Worm (Caenorhabditis elegans): ENCODE measurements around the gene R02D5.4.
A peak's percentile ranks its signal among the peaks of the same experiment; 100 is the strongest.

Gene R02D5.4

DNA sequence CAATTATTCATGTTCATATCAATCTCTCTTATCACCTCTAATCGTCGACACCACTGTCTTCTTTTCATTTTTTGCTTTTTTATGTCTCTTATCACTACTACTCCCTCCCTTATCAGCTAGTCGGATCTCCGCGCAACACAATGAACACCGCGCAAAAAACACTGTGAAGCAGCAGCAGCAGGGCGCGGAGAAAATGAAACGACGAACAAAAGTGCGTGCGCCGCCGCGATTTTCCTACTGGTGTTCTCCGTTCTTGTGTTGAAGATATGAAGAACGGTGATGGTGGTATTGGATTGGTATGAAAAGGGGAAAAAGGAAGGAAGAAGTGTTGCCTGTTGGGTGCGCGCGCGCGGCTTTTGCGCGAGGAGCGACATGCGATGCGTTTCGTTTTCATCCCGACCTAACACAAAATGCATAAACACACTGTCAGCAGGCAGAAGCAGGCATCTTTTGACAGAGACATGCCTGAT, 21.3 kb upstream of the R02D5.4 start (continued):
- TF ChIP-seq dmd-4 (tag; optimal IDR thresholded peaks at IDR 0.05; ENCODE audit: borderline replicate concordance) (no peak), unc-86 (tag; optimal IDR thresholded peaks at IDR 0.05) (no peak), T23F11.4 (GFP tag; optimal IDR thresholded peaks at IDR 0.05) (no peak), C08G9.2 (tag; optimal IDR thresholded peaks at IDR 0.05) (peak; percentile 16), nfya-1 (tag; optimal IDR thresholded peaks at IDR 0.05) (no peak), ceh-9 (tag; optimal IDR thresholded peaks at IDR 0.05) (no peak), ahr-1 (tag; optimal IDR thresholded peaks at IDR 0.05) (no peak), syd-9 (tag; optimal IDR thresholded peaks at IDR 0.05) (peak; percentile 11), C38D4.7 (GFP tag; optimal IDR thresholded peaks at IDR 0.05) (no peak), sdc-2 (tag; optimal IDR thresholded peaks at IDR 0.05) (no peak), npax-4 (tag; optimal IDR thresholded peaks at IDR 0.05) (no peak)

DNA sequence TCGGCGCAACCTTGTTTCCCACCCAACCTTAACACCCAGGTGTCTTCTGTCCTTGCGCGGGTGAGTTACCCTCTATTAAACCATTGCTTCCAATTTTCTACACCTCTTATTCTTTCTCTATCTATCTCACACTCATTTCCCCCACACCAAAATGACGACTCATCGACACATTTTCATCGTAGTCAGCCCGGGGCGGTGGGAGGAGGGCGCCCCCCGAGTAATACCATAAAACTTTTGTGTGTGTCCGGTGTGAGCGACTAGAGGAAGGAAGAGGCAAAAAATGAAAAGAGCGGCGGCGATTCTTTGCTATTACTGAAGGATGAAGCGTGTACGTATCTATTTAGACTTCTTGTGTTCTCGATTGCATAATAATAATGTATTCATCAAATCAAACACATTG, 20.3 kb upstream of the R02D5.4 start:
- no peak for TF ChIP-seq fkh-6 (tag; optimal IDR thresholded peaks at IDR 0.05)
- TF ChIP-seq npax-4 (tag; optimal IDR thresholded peaks at IDR 0.05) = no peak
- TF ChIP-seq ttx-3 (tag; optimal IDR thresholded peaks at IDR 0.05) = no peak
- TF ChIP-seq lin-11 (tag; optimal IDR thresholded peaks at IDR 0.05) = peak; percentile 3
- TF ChIP-seq mec-3 (tag; optimal IDR thresholded peaks at IDR 0.05; ENCODE audit: borderline replicate concordance) = no peak

- TF ChIP-seq pat-9 (tag; optimal IDR thresholded peaks at IDR 0.05) (no peak), syd-9 (tag; optimal IDR thresholded peaks at IDR 0.05) (no peak), ceh-19 (GFP tag; optimal IDR thresholded peaks at IDR 0.05) (no peak), pqm-1 (tag; optimal IDR thresholded peaks at IDR 0.05) (no peak), ets-4 (tag; optimal IDR thresholded peaks at IDR 0.05) (no peak), ztf-16 (tag; optimal IDR thresholded peaks at IDR 0.05) (no peak), ceh-18 (tag; optimal IDR thresholded peaks at IDR 0.05) (no peak), unc-55 (GFP tag; optimal IDR thresholded peaks at IDR 0.05) (no peak), pha-2 (tag; optimal IDR thresholded peaks at IDR 0.05) (no peak), pros-1 (tag; optimal IDR thresholded peaks at IDR 0.05) (no peak), fax-1 (tag; optimal IDR thresholded peaks at IDR 0.05) (no peak), ceh-2 (tag; optimal IDR thresholded peaks at IDR 0.05) (no peak), madf-2 (tag; optimal IDR thresholded peaks at IDR 0.05) (no peak), ceh-24 (tag; optimal IDR thresholded peaks at IDR 0.05) (no peak), fkh-10 (GFP tag; optimal IDR thresholded peaks at IDR 0.05) (no peak), nhr-232 (tag; optimal IDR thresholded peaks at IDR 0.05) (no peak), ceh-34 (tag; optimal IDR thresholded peaks at IDR 0.05) (no peak), lin-11 (tag; optimal IDR thresholded peaks at IDR 0.05) (no peak), elt-2 (tag; optimal IDR thresholded peaks at IDR 0.05) (no peak), ttx-3 (tag; optimal IDR thresholded peaks at IDR 0.05) (no peak)
Observed at ce11 chrV:14504120-14504519, 19.6 kb upstream of the R02D5.4 start.

DNA sequence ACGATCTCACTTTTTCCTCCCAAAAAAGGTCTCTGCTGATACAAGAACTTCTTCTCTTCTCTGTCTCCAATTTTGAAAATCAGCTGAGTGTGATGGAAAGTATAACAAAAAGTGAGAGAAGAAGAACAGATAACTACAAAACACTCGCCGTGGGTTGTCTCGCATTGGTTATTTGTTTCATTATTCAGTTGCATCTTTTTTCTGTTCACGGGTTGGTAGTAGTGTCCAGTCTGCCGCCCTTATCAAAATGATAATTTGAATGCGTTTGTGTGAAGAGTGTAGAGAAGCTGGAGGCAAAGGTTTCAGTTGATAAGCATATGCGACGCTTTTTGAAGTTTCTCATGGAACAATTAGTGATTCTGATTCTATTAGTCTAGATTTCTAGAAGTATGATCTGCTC, 18.6 kb upstream of the R02D5.4 start:
- peak; percentile 47 for TF ChIP-seq elt-2 (tag; optimal IDR thresholded peaks at IDR 0.05)
- TF ChIP-seq fkh-10 (GFP tag; optimal IDR thresholded peaks at IDR 0.05) = no peak

DNA sequence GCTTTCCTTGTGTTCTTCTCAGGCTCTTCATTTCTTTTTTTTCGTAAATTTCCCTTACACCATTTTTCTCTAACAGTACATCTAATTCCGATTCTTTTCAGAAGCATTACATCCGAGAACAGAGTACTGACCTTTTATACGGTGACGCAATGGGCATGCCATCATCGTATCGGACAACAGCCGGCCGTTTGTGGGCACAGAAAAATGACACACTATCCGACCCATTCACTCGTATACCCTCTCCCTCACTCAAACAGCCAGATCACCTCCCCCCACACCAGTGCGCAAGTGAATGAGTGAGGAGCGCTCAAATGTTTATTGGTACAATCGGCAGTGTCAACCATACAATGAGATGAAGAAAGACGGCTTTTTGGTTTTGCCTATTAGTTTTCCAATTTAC, 16.7 kb upstream of the R02D5.4 start, which contains the start of gene R02D5.24:
TSS of gene R02D5.24 (plus strand) at position 205 of the 400 bp plus-strand sequence.
- TF ChIP-seq pax-1 (tag; optimal IDR thresholded peaks at IDR 0.05) (no peak), pat-9 (tag; optimal IDR thresholded peaks at IDR 0.05) (no peak), ceh-19 (GFP tag; optimal IDR thresholded peaks at IDR 0.05) (peak; percentile 15), tbx-2 (tag; optimal IDR thresholded peaks at IDR 0.05) (peak; percentile 8), elt-2 (tag; optimal IDR thresholded peaks at IDR 0.05) (peak; percentile 31), syd-9 (tag; optimal IDR thresholded peaks at IDR 0.05) (peak; percentile 8), ceh-22 (tag; optimal IDR thresholded peaks at IDR 0.05) (peak; percentile 8), dve-1 (tag; optimal IDR thresholded peaks at IDR 0.05) (no peak), pqm-1 (tag; optimal IDR thresholded peaks at IDR 0.05) (no peak), ahr-1 (tag; optimal IDR thresholded peaks at IDR 0.05) (no peak), ref-2 (tag; optimal IDR thresholded peaks at IDR 0.05) (peak; percentile 34)

Measured in whole organism, late embryonic.